Worm (Caenorhabditis elegans) whole organism, midembryonic: ENCODE measurements around the gene Y66D12A.3.

Experiments used
- T22C8.4 ChIP-seq: fragments of 200-800 bp; sonication (Bioruptor generic); IDR thresholded peaks from 2 replicates; pipeline ENCODE4 v1.3.6; 2022; ENCODE audit warnings: missing genetic modification characterization, missing compliant biosample characterization
- cog-1 ChIP-seq: sonication (generic microtip); optimal IDR thresholded peaks from 2 replicates; lab custom pipeline; 2016; ENCODE audit warnings: missing genetic modification characterization, missing compliant biosample characterization
- flt-1 ChIP-seq: fragments of 200-800 bp; sonication (Bioruptor generic); IDR thresholded peaks from 2 replicates; pipeline ENCODE4 v1.3.6; 2022; ENCODE audit warnings: missing genetic modification characterization, missing compliant biosample characterization
- med-1 ChIP-seq: sonication (generic microtip); optimal IDR thresholded peaks from 2 replicates; lab custom pipeline; 2017; ENCODE audit warnings: missing genetic modification characterization, mild to moderate bottlenecking, missing compliant biosample characterization, antibody characterized with exemption, missing genetic modification reagents; ENCODE audit not compliant: insufficient read depth
- tab-1 ChIP-seq: fragments of 200-800 bp; sonication (Bioruptor generic); IDR thresholded peaks from 2 replicates; pipeline ENCODE4 v1.3.6; 2022; ENCODE audit warnings: missing genetic modification characterization, missing compliant biosample characterization
- ztf-23 ChIP-seq: fragments of 200-800 bp; sonication (Bioruptor generic); IDR thresholded peaks from 2 replicates; pipeline ENCODE4 v1.3.6; 2022; ENCODE audit warnings: missing genetic modification reagents, missing genetic modification characterization, missing compliant biosample characterization

DNA sequence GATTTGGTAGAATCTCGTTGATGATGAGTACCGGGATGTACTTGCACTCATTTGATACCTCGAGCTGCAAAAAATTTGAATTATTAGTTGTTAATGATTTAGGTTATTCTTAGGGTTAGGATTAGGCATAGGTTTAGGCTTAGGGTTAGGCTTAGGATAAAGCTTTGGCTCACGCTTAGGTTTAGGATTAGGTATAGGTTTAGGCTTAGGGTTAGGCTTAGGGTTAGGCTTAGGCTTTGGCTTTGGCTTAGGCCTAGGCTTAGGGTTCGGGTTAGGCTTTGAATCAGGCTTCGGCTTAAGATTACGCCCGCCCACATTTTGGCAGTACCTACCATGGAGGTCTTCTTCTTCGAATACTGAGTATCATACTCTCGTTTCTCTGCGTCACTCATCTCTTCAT is 46.0 kb downstream of the Y66D12A.3 start:
- no peak for TF ChIP-seq cog-1 (tag; lab: Kevin White, UChicago)
- no peak for TF ChIP-seq med-1
- no peak for TF ChIP-seq tab-1 (GFP tag; lab: Robert Waterston, UW)
- TF ChIP-seq flt-1 = no peak
- TF ChIP-seq ztf-23 = no peak
- TF ChIP-seq T22C8.4 (GFP tag; lab: Robert Waterston, UW) = no peak
